Worm (Caenorhabditis elegans) whole organism, L2 larva: ENCODE results near the gene lmp-2.

ENCODE experiments used
- C34F6.9 ChIP-seq: fragments of 150-350 bp; optimal IDR thresholded peaks from 2 replicates; lab custom pipeline; 2014; ENCODE audit warnings: missing biosample characterization, missing genetic modification characterization
- F13H6.1 ChIP-seq: sonication (generic microtip); optimal IDR thresholded peaks from 2 replicates; lab custom pipeline; 2016; ENCODE audit warnings: missing genetic modification characterization, missing compliant biosample characterization
- R02D3.7 ChIP-seq: fragments of 150-350 bp; optimal IDR thresholded peaks from 2 replicates; lab custom pipeline; 2014; ENCODE audit warnings: missing biosample characterization, missing genetic modification characterization
- Y55F3AM.14 ChIP-seq: fragments of 200-800 bp; sonication (Bioruptor generic); optimal IDR thresholded peaks from 2 replicates; lab custom pipeline; 2018; ENCODE audit warnings: mild to moderate bottlenecking, missing genetic modification characterization, missing compliant biosample characterization
- ZK546.5 ChIP-seq: sonication (generic microtip); optimal IDR thresholded peaks from 2 replicates; lab custom pipeline; 2017; ENCODE audit warnings: missing biosample characterization, missing genetic modification characterization
- alr-1 ChIP-seq: fragments of 150-350 bp; optimal IDR thresholded peaks from 2 replicates; lab custom pipeline; 2014; ENCODE audit warnings: missing biosample characterization, missing genetic modification characterization
- aly-2 ChIP-seq: fragments of 150-350 bp; optimal IDR thresholded peaks from 2 replicates; lab custom pipeline; 2014; ENCODE audit warnings: missing biosample characterization, missing genetic modification characterization
- ceh-16 ChIP-seq: fragments of 150-350 bp; optimal IDR thresholded peaks from 2 replicates; lab custom pipeline; 2014; ENCODE audit warnings: missing biosample characterization, missing genetic modification characterization
- ceh-82 ChIP-seq: fragments of 150-350 bp; optimal IDR thresholded peaks from 2 replicates; lab custom pipeline; 2014; ENCODE audit warnings: missing biosample characterization, missing genetic modification characterization
- crh-2 ChIP-seq: sonication (generic microtip); optimal IDR thresholded peaks from 2 replicates; lab custom pipeline; 2017; ENCODE audit warnings: missing biosample characterization, missing genetic modification characterization
- dmd-4 ChIP-seq: sonication (generic microtip); optimal IDR thresholded peaks from 2 replicates; lab custom pipeline; 2017; ENCODE audit warnings: missing biosample characterization, missing genetic modification characterization
- egl-27 ChIP-seq: sonication (generic microtip); optimal IDR thresholded peaks from 3 replicates; lab custom pipeline; 2017; ENCODE audit warnings: missing biosample characterization, missing genetic modification reagents, missing genetic modification characterization
- elt-1 ChIP-seq: fragments of 150-350 bp; optimal IDR thresholded peaks from 2 replicates; lab custom pipeline; 2014; ENCODE audit warnings: missing biosample characterization, missing genetic modification characterization
- elt-3 ChIP-seq: sonication (generic microtip); optimal IDR thresholded peaks from 2 replicates; lab custom pipeline; 2017; ENCODE audit warnings: missing biosample characterization, missing genetic modification characterization
- fos-1 ChIP-seq: fragments of 150-350 bp; optimal IDR thresholded peaks from 2 replicates; lab custom pipeline; 2014; ENCODE audit warnings: missing biosample characterization, missing genetic modification characterization
- gmeb-1 ChIP-seq: fragments of 150-350 bp; optimal IDR thresholded peaks from 2 replicates; lab custom pipeline; 2014; ENCODE audit warnings: missing biosample characterization, missing genetic modification characterization
- lin-11 ChIP-seq: fragments of 150-350 bp; sonication (generic microtip); optimal IDR thresholded peaks from 2 replicates; lab custom pipeline; 2014; ENCODE audit warnings: missing biosample characterization, missing genetic modification characterization, inconsistent platforms, mixed read lengths
- lin-13 ChIP-seq: fragments of 150-350 bp; optimal IDR thresholded peaks from 2 replicates; lab custom pipeline; 2014; ENCODE audit warnings: missing biosample characterization, missing genetic modification reagents, missing genetic modification characterization
- lin-39 ChIP-seq: fragments of 150-350 bp; optimal IDR thresholded peaks from 2 replicates; lab custom pipeline; 2014; ENCODE audit warnings: missing biosample characterization, missing genetic modification reagents, missing genetic modification characterization
- lsy-2 ChIP-seq, 2 experiments: fragments of 150-350 bp in 1 of 2; sonication (generic microtip) in 1 of 2; optimal IDR thresholded peaks; 2 replicates each; lab custom pipeline; 2014 to 2017; ENCODE audit warnings: missing biosample characterization in 2 of 2, missing genetic modification characterization in 2 of 2
- mab-5 ChIP-seq: fragments of 150-350 bp; optimal IDR thresholded peaks from 2 replicates; lab custom pipeline; 2014; ENCODE audit warnings: missing biosample characterization, missing genetic modification characterization
- mbf-1 ChIP-seq: sonication (generic microtip); optimal IDR thresholded peaks from 2 replicates; lab custom pipeline; 2017; ENCODE audit warnings: missing biosample characterization, missing genetic modification characterization
- mdl-1 ChIP-seq, 2 experiments: fragments of 150-350 bp in 1 of 2; sonication (generic microtip) in 1 of 2; optimal IDR thresholded peaks; 2 replicates each; lab custom pipeline; 2017; ENCODE audit warnings: missing biosample characterization in 2 of 2, missing genetic modification characterization in 2 of 2
- nhr-10 ChIP-seq: sonication (generic microtip); optimal IDR thresholded peaks from 2 replicates; lab custom pipeline; 2017; ENCODE audit warnings: missing biosample characterization, missing genetic modification characterization
- nhr-11 ChIP-seq: fragments of 150-350 bp; optimal IDR thresholded peaks from 2 replicates; lab custom pipeline; 2014; ENCODE audit warnings: missing biosample characterization, missing genetic modification characterization
- nhr-12 ChIP-seq: fragments of 150-350 bp; optimal IDR thresholded peaks from 2 replicates; lab custom pipeline; 2014; ENCODE audit warnings: missing biosample characterization, missing genetic modification characterization
- nhr-129 ChIP-seq: fragments of 150-350 bp; optimal IDR thresholded peaks from 2 replicates; lab custom pipeline; 2014; ENCODE audit warnings: missing biosample characterization, missing genetic modification characterization
- nhr-21 ChIP-seq: fragments of 150-350 bp; optimal IDR thresholded peaks from 2 replicates; lab custom pipeline; 2014; ENCODE audit warnings: missing biosample characterization, missing genetic modification characterization
- nhr-23 ChIP-seq: fragments of 150-350 bp; optimal IDR thresholded peaks from 2 replicates; lab custom pipeline; 2014; ENCODE audit warnings: missing biosample characterization, missing genetic modification reagents, missing genetic modification characterization
- nhr-237 ChIP-seq: fragments of 150-350 bp; optimal IDR thresholded peaks from 2 replicates; lab custom pipeline; 2014; ENCODE audit warnings: missing biosample characterization, missing genetic modification characterization
- nhr-25 ChIP-seq: fragments of 150-350 bp; sonication (generic microtip); optimal IDR thresholded peaks from 3 replicates; lab custom pipeline; 2014; ENCODE audit warnings: missing biosample characterization, missing genetic modification characterization
- nhr-6 ChIP-seq: fragments of 150-350 bp; optimal IDR thresholded peaks from 2 replicates; lab custom pipeline; 2014; ENCODE audit warnings: missing biosample characterization, missing genetic modification characterization
- nhr-77 ChIP-seq: fragments of 150-350 bp; optimal IDR thresholded peaks from 2 replicates; lab custom pipeline; 2014; ENCODE audit warnings: missing biosample characterization, missing genetic modification characterization
- sem-4 ChIP-seq: fragments of 150-350 bp; optimal IDR thresholded peaks from 2 replicates; lab custom pipeline; 2014; ENCODE audit warnings: missing biosample characterization, missing genetic modification reagents, missing genetic modification characterization
- skn-1 ChIP-seq: sonication (generic microtip); optimal IDR thresholded peaks from 2 replicates; lab custom pipeline; 2017; ENCODE audit warnings: missing biosample characterization, missing genetic modification characterization
- sma-9 ChIP-seq, 2 experiments: fragments of 150-350 bp in 1 of 2; sonication (generic microtip) in 1 of 2; optimal IDR thresholded peaks; 2 replicates each; lab custom pipeline; 2014 to 2016; ENCODE audit warnings: missing genetic modification characterization in 2 of 2, mild to moderate bottlenecking in 1 of 2, missing biosample characterization in 1 of 2, missing compliant biosample characterization in 1 of 2, missing genetic modification reagents in 1 of 2, moderate library complexity in 1 of 2
- unc-39 ChIP-seq: fragments of 150-350 bp; optimal IDR thresholded peaks from 2 replicates; lab custom pipeline; 2014; ENCODE audit warnings: missing biosample characterization, missing genetic modification characterization
- unc-55 ChIP-seq: fragments of 150-350 bp; sonication (generic microtip); optimal IDR thresholded peaks from 3 replicates; lab custom pipeline; 2014; ENCODE audit warnings: missing biosample characterization, missing genetic modification reagents, missing genetic modification characterization
- unc-62 ChIP-seq: fragments of 150-350 bp; optimal IDR thresholded peaks from 2 replicates; lab custom pipeline; 2014; ENCODE audit warnings: missing biosample characterization, missing genetic modification reagents, missing genetic modification characterization
- zag-1 ChIP-seq: fragments of 150-350 bp; optimal IDR thresholded peaks from 2 replicates; lab custom pipeline; 2014; ENCODE audit warnings: missing biosample characterization, missing genetic modification characterization
- ztf-1 ChIP-seq: fragments of 200-800 bp; sonication (Bioruptor generic); conservative IDR thresholded peaks from 2 replicates; pipeline ENCODE4 v1.3.6; 2022; ENCODE audit warnings: missing genetic modification characterization, missing compliant biosample characterization
- ztf-11 ChIP-seq: sonication (generic microtip); optimal IDR thresholded peaks from 2 replicates; lab custom pipeline; 2017; ENCODE audit warnings: missing biosample characterization, missing genetic modification characterization
- ztf-4 ChIP-seq: fragments of 150-350 bp; optimal IDR thresholded peaks from 2 replicates; lab custom pipeline; 2014; ENCODE audit warnings: missing biosample characterization, missing genetic modification characterization

Gene lmp-2

DNA sequence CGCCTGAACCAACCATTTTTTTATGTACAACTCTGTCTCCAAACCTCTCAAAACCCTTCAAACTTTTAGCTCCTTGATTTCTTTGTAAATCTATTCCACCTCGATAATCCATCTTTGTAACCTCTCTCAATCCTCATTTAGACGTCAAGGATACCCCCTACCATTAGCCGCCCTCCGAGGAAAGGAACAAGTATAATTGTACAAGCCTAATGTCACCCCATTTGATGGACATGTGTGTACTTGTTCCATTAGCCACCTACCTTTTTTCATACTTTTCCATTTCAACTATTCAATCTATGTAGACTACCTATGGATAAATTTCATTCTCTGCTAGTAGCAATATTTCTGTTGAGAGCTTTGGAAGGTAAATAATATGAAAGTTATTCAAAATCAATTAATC, 17.7 kb upstream of the lmp-2 start, which contains the start of gene C05D9.4:
TSS of gene C05D9.4 (plus strand) at position 301 of the 400 bp plus-strand sequence.
- TF ChIP-seq R02D3.7 (tag; lab: Kevin White, UChicago), result no peak
- no peak for TF ChIP-seq mab-5 (tag; lab: Kevin White, UChicago)
- TF ChIP-seq mbf-1 (tag; lab: Kevin White, UChicago), result no peak
- no peak for TF ChIP-seq nhr-11 (tag; lab: Kevin White, UChicago)
- no peak for TF ChIP-seq skn-1 (tag; lab: Kevin White, UChicago)

DNA sequence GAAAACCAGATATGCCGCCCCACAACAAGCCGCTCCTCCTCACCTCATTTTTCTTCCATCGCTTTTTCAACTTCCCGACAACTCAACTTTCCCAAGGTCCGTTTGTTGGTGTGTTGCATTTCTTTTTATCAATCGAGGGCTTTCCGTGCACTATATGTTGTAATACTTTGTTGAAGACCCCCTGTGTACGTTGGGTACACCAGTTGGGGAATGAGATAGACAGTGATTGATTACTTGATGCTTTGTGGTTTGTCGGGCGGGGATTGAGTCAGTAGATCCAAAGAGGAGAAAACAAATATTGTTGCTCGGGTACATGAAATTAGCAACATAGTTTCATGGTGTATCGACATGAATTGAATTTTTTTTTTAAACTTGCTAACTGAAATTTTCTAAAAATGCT, 16.5 kb upstream of the lmp-2 start:
- TF ChIP-seq sma-9 (GFP tag; optimal IDR thresholded peaks at IDR 0.05; lab: Kevin White, UChicago), result peak; percentile 0
- no peak for TF ChIP-seq sma-9 (tag; optimal IDR thresholded peaks at IDR 0.05; lab: Kevin White, UChicago)
- TF ChIP-seq nhr-129 (tag; lab: Kevin White, UChicago), result peak; percentile 57
- no peak for TF ChIP-seq F13H6.1 (tag; lab: Kevin White, UChicago)
- no peak for TF ChIP-seq nhr-21 (tag; lab: Kevin White, UChicago)
- TF ChIP-seq lin-11, result no peak
- TF ChIP-seq elt-3 (tag; lab: Kevin White, UChicago), result no peak
- no peak for TF ChIP-seq nhr-12 (tag; lab: Kevin White, UChicago)
- no peak for TF ChIP-seq ztf-11 (tag; lab: Kevin White, UChicago)
- no peak for TF ChIP-seq nhr-6 (tag; lab: Kevin White, UChicago)
- TF ChIP-seq C34F6.9, result no peak
- no peak for TF ChIP-seq dmd-4 (tag; lab: Kevin White, UChicago)
- TF ChIP-seq crh-2 (tag; lab: Kevin White, UChicago), result no peak
- no peak for TF ChIP-seq nhr-10
- no peak for TF ChIP-seq R02D3.7 (tag; lab: Kevin White, UChicago)
- no peak for TF ChIP-seq unc-62 (GFP tag; lab: Kevin White, UChicago)
- TF ChIP-seq skn-1 (tag; lab: Kevin White, UChicago), result no peak
- no peak for TF ChIP-seq alr-1 (tag; lab: Kevin White, UChicago)
- no peak for TF ChIP-seq unc-39 (tag; lab: Kevin White, UChicago)
- TF ChIP-seq mbf-1 (tag; lab: Kevin White, UChicago), result no peak
- peak in 1 of 2 experiments; percentile 6 for TF ChIP-seq lsy-2 (tag; optimal IDR thresholded peaks at IDR 0.05; lab: Kevin White, UChicago)
- no peak for TF ChIP-seq sem-4
- TF ChIP-seq ztf-4, result no peak
- TF ChIP-seq egl-27, result no peak
- TF ChIP-seq elt-1 (tag; lab: Kevin White, UChicago), result no peak
- TF ChIP-seq aly-2, result no peak
- TF ChIP-seq Y55F3AM.14 (GFP tag; lab: Kevin White, UChicago), result no peak
- TF ChIP-seq nhr-23 (tag; lab: Kevin White, UChicago), result no peak
- no peak for TF ChIP-seq ceh-82
- TF ChIP-seq nhr-25 (tag; lab: Kevin White, UChicago), result no peak
- peak; percentile 16 for TF ChIP-seq unc-55
- TF ChIP-seq fos-1 (tag; lab: Kevin White, UChicago), result no peak
- no peak for TF ChIP-seq gmeb-1 (tag; lab: Kevin White, UChicago)
- TF ChIP-seq zag-1 (tag; lab: Kevin White, UChicago), result no peak
- no peak for TF ChIP-seq nhr-237
- no peak for TF ChIP-seq nhr-77 (tag; lab: Kevin White, UChicago)
- TF ChIP-seq ztf-1 (GFP tag; lab: Robert Waterston, UW), result no peak
- no peak for TF ChIP-seq ZK546.5 (tag; lab: Kevin White, UChicago)
- TF ChIP-seq ceh-16, result no peak
- TF ChIP-seq lin-13 (GFP tag; lab: Kevin White, UChicago), result no peak
- TF ChIP-seq mdl-1 (tag; optimal IDR thresholded peaks at IDR 0.05; lab: Kevin White, UChicago), result no peak
- peak; percentile 52 for TF ChIP-seq mab-5 (tag; lab: Kevin White, UChicago)
- peak; percentile 50 for TF ChIP-seq lin-39 (tag; lab: Kevin White, UChicago)

DNA sequence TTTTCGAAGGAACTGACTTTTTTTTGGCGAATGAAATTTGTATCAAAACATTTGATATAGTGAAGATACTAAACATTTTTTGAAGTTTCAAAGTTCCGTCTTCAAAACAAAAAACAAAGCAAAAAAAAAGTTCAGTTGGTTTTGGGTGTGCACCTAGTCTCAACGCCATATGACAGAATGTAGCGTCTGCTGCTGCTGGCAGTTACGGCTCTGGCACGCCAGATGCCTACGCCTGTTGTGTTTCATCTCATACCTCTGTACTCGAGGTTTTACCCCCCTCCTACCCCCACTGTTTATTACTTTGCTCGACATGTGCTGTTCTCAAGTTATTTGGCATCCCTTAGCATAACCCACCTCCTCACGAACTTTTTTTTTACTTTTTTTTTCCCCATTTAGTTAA, 14.7 kb upstream of the lmp-2 start:
- TF ChIP-seq nhr-23 (tag; lab: Kevin White, UChicago) (no peak), nhr-129 (tag; lab: Kevin White, UChicago) (peak; percentile 33), aly-2 (no peak), sma-9 (GFP tag; optimal IDR thresholded peaks at IDR 0.05; lab: Kevin White, UChicago) (no peak), sma-9 (tag; optimal IDR thresholded peaks at IDR 0.05; lab: Kevin White, UChicago) (no peak)
